Fruit fly (Drosophila melanogaster) whole organism, embryonic: ENCODE measurements around the gene CG13075.
A peak's percentile ranks its signal among the peaks of the same experiment; 100 is the strongest.

Experiments used
- CG10209 ChIP-seq: fragments of 200-800 bp; sonication (Bioruptor generic); optimal IDR thresholded peaks from 3 replicates; lab custom pipeline; 2017; ENCODE audit warnings: missing biosample characterization, mild to moderate bottlenecking, missing genetic modification characterization, missing genetic modification reagents
- CG10462 ChIP-seq: fragments of 200-800 bp; sonication (Bioruptor generic); optimal IDR thresholded peaks from 2 replicates; lab custom pipeline; 2016; ENCODE audit warnings: missing biosample characterization, missing genetic modification characterization
- CG11560 ChIP-seq: fragments of 200-800 bp; sonication (Bioruptor generic); IDR thresholded peaks from 3 replicates; pipeline ENCODE4 v1.3.6; 2022; ENCODE audit warnings: missing biosample characterization, missing genetic modification characterization
- CG11723 ChIP-seq: fragments of 200-800 bp; sonication (Bioruptor generic); optimal IDR thresholded peaks from 2 replicates; lab custom pipeline; 2017; ENCODE audit warnings: missing biosample characterization, mild to moderate bottlenecking, missing genetic modification characterization
- CG12659 ChIP-seq: fragments of 200-800 bp; sonication (Bioruptor generic); optimal IDR thresholded peaks from 3 replicates; lab custom pipeline; 2017; ENCODE audit warnings: mild to moderate bottlenecking, missing biosample characterization, missing genetic modification reagents, missing genetic modification characterization
- CG14441 ChIP-seq: fragments of 200-800 bp; sonication (Bioruptor generic); IDR thresholded peaks from 2 replicates; pipeline ENCODE4 v1.3.6; 2022; ENCODE audit warnings: missing biosample characterization, missing genetic modification characterization
- CG17359 ChIP-seq: fragments of 200-800 bp; sonication (Bioruptor generic); optimal IDR thresholded peaks from 3 replicates; lab custom pipeline; 2018; ENCODE audit warnings: missing biosample characterization, mild to moderate bottlenecking, missing genetic modification characterization, moderate library complexity
- CG17385 ChIP-seq: fragments of 200-800 bp; sonication (Bioruptor generic); optimal IDR thresholded peaks from 3 replicates; lab custom pipeline; 2018; ENCODE audit warnings: missing biosample characterization, mild to moderate bottlenecking, missing genetic modification characterization
- CG3065 ChIP-seq: fragments of 200-800 bp; sonication (Bioruptor generic); optimal IDR thresholded peaks from 2 replicates; lab custom pipeline; 2016; ENCODE audit warnings: missing biosample characterization, missing genetic modification characterization
- CG3838 ChIP-seq: fragments of 200-800 bp; sonication (Bioruptor generic); optimal IDR thresholded peaks from 3 replicates; lab custom pipeline; 2016; ENCODE audit warnings: missing biosample characterization, missing genetic modification characterization
- CG3847 ChIP-seq: fragments of 200-800 bp; sonication (Bioruptor generic); IDR thresholded peaks from 2 replicates; pipeline ENCODE4 v1.3.6; 2022; ENCODE audit warnings: missing biosample characterization, missing genetic modification characterization
- CG4282 ChIP-seq: fragments of 200-800 bp; sonication (Bioruptor generic); optimal IDR thresholded peaks from 2 replicates; lab custom pipeline; 2016; ENCODE audit warnings: missing biosample characterization, missing genetic modification characterization
- CG4854 ChIP-seq: fragments of 200-800 bp; sonication (Bioruptor generic); optimal IDR thresholded peaks from 2 replicates; lab custom pipeline; 2016; ENCODE audit warnings: missing biosample characterization, missing genetic modification characterization, inconsistent platforms
- CG6272 ChIP-seq: fragments of 200-800 bp; sonication (Bioruptor generic); IDR thresholded peaks from 2 replicates; pipeline ENCODE4 v1.3.6; 2022; ENCODE audit warnings: missing biosample characterization, missing genetic modification characterization
- CG7372 ChIP-seq: fragments of 200-800 bp; sonication (Bioruptor generic); IDR thresholded peaks from 2 replicates; pipeline ENCODE4 v1.3.6; 2022; ENCODE audit warnings: missing biosample characterization, missing genetic modification characterization
- CG8765 ChIP-seq: fragments of 200-800 bp; sonication (Bioruptor generic); IDR thresholded peaks from 2 replicates; pipeline ENCODE4 v1.3.6; 2022; ENCODE audit warnings: missing biosample characterization, missing genetic modification characterization
- CG9215 ChIP-seq: fragments of 200-800 bp; sonication (Bioruptor generic); IDR thresholded peaks from 2 replicates; pipeline ENCODE4 v1.3.6; 2022; ENCODE audit warnings: missing biosample characterization, missing genetic modification characterization
- CkIIα-i1 ChIP-seq: fragments of 200-800 bp; sonication (Bioruptor generic); IDR thresholded peaks from 2 replicates; pipeline ENCODE4 v1.3.6; 2022; ENCODE audit warnings: missing biosample characterization, missing genetic modification characterization
- Dbx ChIP-seq: fragments of 200-800 bp; sonication (Bioruptor generic); IDR thresholded peaks from 3 replicates; pipeline ENCODE4 v1.3.6; 2022; ENCODE audit warnings: missing biosample characterization, missing genetic modification characterization
- Lim3 ChIP-seq: fragments of 200-800 bp; sonication (Bioruptor generic); IDR thresholded peaks from 2 replicates; pipeline ENCODE4 v1.3.6; 2022; ENCODE audit warnings: missing biosample characterization, missing genetic modification characterization
- Med ChIP-seq: fragments of 200-800 bp; sonication (Bioruptor generic); peaks from one replicate; lab custom pipeline; 2016; ENCODE audit warnings: missing biosample characterization, missing genetic modification characterization, mild to moderate bottlenecking, inconsistent platforms, moderate library complexity
- Oli ChIP-seq: fragments of 200-800 bp; sonication (Bioruptor generic); optimal IDR thresholded peaks from 2 replicates; lab custom pipeline; 2018; ENCODE audit warnings: missing biosample characterization, mild to moderate bottlenecking, missing genetic modification characterization, moderate library complexity
- Opbp ChIP-seq: fragments of 200-800 bp; sonication (Bioruptor generic); IDR thresholded peaks from 3 replicates; pipeline ENCODE4 v1.3.6; 2022; ENCODE audit warnings: missing biosample characterization, missing genetic modification characterization; ENCODE audit not compliant: partially characterized antibody
- Taf1 ChIP-seq: fragments of 200-800 bp; sonication (Bioruptor generic); IDR thresholded peaks from 2 replicates; pipeline ENCODE4 v1.3.6; 2022; ENCODE audit warnings: missing biosample characterization, missing genetic modification characterization
- abd-A ChIP-seq: fragments of 200-800 bp; sonication (Bioruptor generic); optimal IDR thresholded peaks from 3 replicates; lab custom pipeline; 2019; ENCODE audit warnings: missing biosample characterization, mild to moderate bottlenecking, missing genetic modification characterization, moderate library complexity
- bab2 ChIP-seq: fragments of 200-800 bp; sonication (Bioruptor generic); optimal IDR thresholded peaks from 2 replicates; lab custom pipeline; 2016; ENCODE audit warnings: missing biosample characterization, missing genetic modification characterization
- br ChIP-seq: fragments of >200 bp; optimal IDR thresholded peaks from 2 replicates; lab custom pipeline; 2017
- cg ChIP-seq: fragments of 200-800 bp; sonication (Bioruptor generic); optimal IDR thresholded peaks from 3 replicates; lab custom pipeline; 2019; ENCODE audit warnings: missing biosample characterization, mild to moderate bottlenecking, missing genetic modification characterization, moderate library complexity
- chif ChIP-seq, 2 experiments: fragments of 200-800 bp; sonication (Bioruptor generic); optimal IDR thresholded peaks; 3 replicates each; lab custom pipeline; 2016; ENCODE audit warnings: missing biosample characterization in 2 of 2, missing genetic modification characterization in 2 of 2
- chm ChIP-seq: fragments of 200-800 bp; sonication (Bioruptor generic); IDR thresholded peaks from 2 replicates; pipeline ENCODE4 v1.3.6; 2022; ENCODE audit warnings: missing biosample characterization, missing genetic modification characterization
- ci ChIP-seq: fragments of 200-800 bp; sonication (Bioruptor generic); IDR thresholded peaks from 3 replicates; pipeline ENCODE4 v1.3.6; 2022; ENCODE audit warnings: missing biosample characterization, missing genetic modification characterization
- dmrt99B ChIP-seq: fragments of 200-800 bp; sonication (Bioruptor generic); optimal IDR thresholded peaks from 2 replicates; lab custom pipeline; 2018; ENCODE audit warnings: missing biosample characterization, mild to moderate bottlenecking, missing genetic modification characterization, moderate library complexity
- eve ChIP-seq, 2 experiments: fragments of >200 bp; optimal IDR thresholded peaks; 2 replicates each; lab custom pipeline; 2017; ENCODE audit warnings: missing biosample characterization in 2 of 2, missing genetic modification characterization in 2 of 2
- ewg ChIP-seq: fragments of 200-800 bp; sonication (Bioruptor generic); optimal IDR thresholded peaks from 3 replicates; lab custom pipeline; 2017; ENCODE audit warnings: mild to moderate bottlenecking, missing biosample characterization, missing genetic modification reagents, missing genetic modification characterization
- fd3F ChIP-seq: fragments of 200-800 bp; sonication (Bioruptor generic); optimal IDR thresholded peaks from 2 replicates; lab custom pipeline; 2018; ENCODE audit warnings: missing biosample characterization, mild to moderate bottlenecking, missing genetic modification characterization, moderate library complexity
- fd96Cb ChIP-seq: fragments of 200-800 bp; sonication (Bioruptor generic); optimal IDR thresholded peaks from 2 replicates; lab custom pipeline; 2018; ENCODE audit warnings: missing biosample characterization, mild to moderate bottlenecking, missing genetic modification characterization, moderate library complexity
- gro ChIP-seq: fragments of 200-800 bp; sonication (Bioruptor generic); optimal IDR thresholded peaks from 2 replicates; lab custom pipeline; 2016; ENCODE audit warnings: missing biosample characterization, missing genetic modification characterization
- gsb ChIP-seq: fragments of 200-800 bp; sonication (Bioruptor generic); IDR thresholded peaks from 2 replicates; pipeline ENCODE4 v1.3.6; 2022; ENCODE audit warnings: missing biosample characterization, missing genetic modification characterization
- hbn ChIP-seq: fragments of 200-800 bp; sonication (Bioruptor generic); IDR thresholded peaks from 2 replicates; pipeline ENCODE4 v1.3.6; 2022; ENCODE audit warnings: missing biosample characterization, missing genetic modification characterization; ENCODE audit not compliant: partially characterized antibody
- lab ChIP-seq: fragments of 200-800 bp; sonication (Bioruptor generic); optimal IDR thresholded peaks from 3 replicates; lab custom pipeline; 2017; ENCODE audit warnings: missing biosample characterization, missing genetic modification characterization, mild to moderate bottlenecking, moderate library complexity, missing genetic modification reagents
- lbe ChIP-seq: fragments of 200-800 bp; sonication (Bioruptor generic); optimal IDR thresholded peaks from 2 replicates; lab custom pipeline; 2016; ENCODE audit warnings: missing biosample characterization, mild to moderate bottlenecking, missing genetic modification characterization
- mirr ChIP-seq: fragments of 200-800 bp; sonication (Bioruptor generic); optimal IDR thresholded peaks from 3 replicates; lab custom pipeline; 2018; ENCODE audit warnings: missing biosample characterization, mild to moderate bottlenecking, missing genetic modification characterization
- nom ChIP-seq: fragments of 200-800 bp; sonication (Bioruptor generic); optimal IDR thresholded peaks from 2 replicates; lab custom pipeline; 2017; ENCODE audit warnings: missing biosample characterization, missing genetic modification characterization, mild to moderate bottlenecking, moderate library complexity, missing genetic modification reagents
- pnt ChIP-seq: fragments of 200-800 bp; sonication (Bioruptor generic); optimal IDR thresholded peaks from 3 replicates; lab custom pipeline; 2016; ENCODE audit warnings: missing biosample characterization, missing genetic modification characterization
- pum ChIP-seq: fragments of 200-800 bp; sonication (Bioruptor generic); optimal IDR thresholded peaks from 2 replicates; lab custom pipeline; 2016; ENCODE audit warnings: missing biosample characterization, missing genetic modification characterization
- pzg ChIP-seq: fragments of 200-800 bp; sonication (Bioruptor generic); optimal IDR thresholded peaks from 3 replicates; lab custom pipeline; 2018; ENCODE audit warnings: missing biosample characterization, mild to moderate bottlenecking, missing genetic modification characterization, moderate library complexity
- sna ChIP-seq: fragments of 200-800 bp; sonication (Bioruptor generic); IDR thresholded peaks from 2 replicates; pipeline ENCODE4 v1.3.6; 2022; ENCODE audit warnings: missing biosample characterization, missing genetic modification characterization; ENCODE audit not compliant: partially characterized antibody
- sqz ChIP-seq: fragments of 200-800 bp; sonication (Bioruptor generic); optimal IDR thresholded peaks from 3 replicates; lab custom pipeline; 2018; ENCODE audit warnings: missing biosample characterization, mild to moderate bottlenecking, missing genetic modification characterization
- sug ChIP-seq: fragments of 200-800 bp; optimal IDR thresholded peaks from 2 replicates; lab custom pipeline; 2019; ENCODE audit warnings: missing biosample characterization, mild to moderate bottlenecking, missing genetic modification characterization, moderate library complexity
- tna ChIP-seq: fragments of 200-800 bp; sonication (Bioruptor generic); IDR thresholded peaks from 2 replicates; pipeline ENCODE4 v1.3.6; 2022; ENCODE audit warnings: missing biosample characterization, missing genetic modification characterization; ENCODE audit not compliant: partially characterized antibody

Gene CG13075

DNA sequence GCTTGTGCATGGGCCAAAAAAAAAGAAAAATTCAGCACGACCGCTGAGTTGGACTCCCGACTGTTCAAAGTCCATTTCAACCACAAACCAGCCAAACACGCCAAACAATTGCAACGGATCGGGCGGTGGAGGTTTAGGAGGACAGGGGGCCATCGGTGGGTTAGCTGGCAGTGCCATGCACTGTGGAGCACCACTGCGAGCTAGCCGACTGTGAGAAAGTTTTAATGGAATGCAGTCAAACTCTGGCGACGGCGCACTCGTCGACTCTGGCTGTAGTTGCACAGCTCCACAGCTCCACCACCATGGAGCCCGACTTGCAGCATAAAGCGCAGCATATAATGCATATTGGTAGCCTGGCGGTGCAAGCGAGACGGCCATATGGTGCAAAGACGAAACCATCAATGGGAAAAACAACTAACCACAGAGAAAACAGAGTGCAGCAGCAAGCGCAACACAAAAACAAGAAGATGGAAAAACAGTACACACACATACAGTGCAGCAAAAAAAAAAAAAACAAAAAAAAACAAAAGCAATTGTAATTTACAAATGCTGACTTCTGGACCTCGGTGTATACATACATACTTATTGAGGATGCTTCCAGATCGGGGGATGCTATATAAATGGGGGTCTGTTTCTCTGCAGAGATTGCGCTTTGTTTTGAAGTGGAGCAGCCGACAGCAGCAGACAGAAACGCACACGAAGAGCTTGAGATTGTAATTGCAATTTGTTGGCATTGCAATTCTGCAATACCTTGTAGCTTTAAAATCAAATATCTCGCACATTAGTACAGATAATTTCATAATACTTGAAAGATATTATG is 42.3 kb upstream of the CG13075 start (continued):
- TF ChIP-seq CG11560 (tag; lab: Robert Waterston, UW), result no peak
- no peak for TF ChIP-seq gsb (GFP tag; lab: Robert Waterston, UW)
- no peak for TF ChIP-seq CG17385 (GFP tag; lab: Kevin White, UChicago)
- TF ChIP-seq CG12659 (GFP tag; lab: Kevin White, UChicago), result no peak
- TF ChIP-seq chm, result peak; percentile 13; the same call in 1 of the 2 replicates
- no peak for TF ChIP-seq mirr (GFP tag; lab: Kevin White, UChicago)
- no peak for TF ChIP-seq pnt
- TF ChIP-seq fd96Cb (tag; lab: Kevin White, UChicago), result no peak
- TF ChIP-seq ewg, result no peak
- TF ChIP-seq Med (GFP tag; lab: Kevin White, UChicago), result peak; percentile 20
- TF ChIP-seq fd3F (GFP tag; lab: Kevin White, UChicago), result no peak
- no peak for TF ChIP-seq sqz
- no peak for TF ChIP-seq CG11723 (GFP tag; lab: Kevin White, UChicago)
- no peak for TF ChIP-seq CG14441 (GFP tag; lab: Robert Waterston, UW)
- no peak for TF ChIP-seq gro (GFP tag; lab: Kevin White, UChicago)
- TF ChIP-seq CG8765 (GFP tag; lab: Robert Waterston, UW), result no peak
- TF ChIP-seq abd-A (tag; lab: Kevin White, UChicago), result no peak
- 0 out of 3 replicates have a peak, but pooled peaks have one; percentile 44 for TF ChIP-seq ci (GFP tag; lab: Robert Waterston, UW)
- TF ChIP-seq CG7372, result no peak
- no peak for TF ChIP-seq sug (tag; lab: Kevin White, UChicago)
- TF ChIP-seq CG4854 (GFP tag; lab: Kevin White, UChicago), result no peak
- TF ChIP-seq chif (GFP tag; optimal IDR thresholded peaks at IDR 0.05; lab: Kevin White, UChicago), result no peak
- no peak for TF ChIP-seq Lim3 (GFP tag; lab: Robert Waterston, UW)
- no peak for TF ChIP-seq lbe (GFP tag; lab: Kevin White, UChicago)
- TF ChIP-seq pum (GFP tag; lab: Kevin White, UChicago), result no peak
- TF ChIP-seq CkIIα-i1 (GFP tag; lab: Robert Waterston, UW), result no peak
- no peak for TF ChIP-seq CG9215 (GFP tag; lab: Robert Waterston, UW)
- no peak for TF ChIP-seq Taf1 (GFP tag; lab: Robert Waterston, UW)
- no peak for TF ChIP-seq sna (GFP tag; lab: Robert Waterston, UW)
- TF ChIP-seq lab (GFP tag; lab: Kevin White, UChicago), result no peak
- TF ChIP-seq dmrt99B (tag; lab: Kevin White, UChicago), result no peak
- no peak for TF ChIP-seq CG3847
- no peak for TF ChIP-seq CG3065 (GFP tag; lab: Kevin White, UChicago)
- no peak for TF ChIP-seq CG3838
- TF ChIP-seq Oli, result no peak
- TF ChIP-seq br (lab: Kevin White, UChicago), result no peak
- TF ChIP-seq Dbx (GFP tag; lab: Robert Waterston, UW), result peak; percentile 7; the same call in 1 of the 3 replicates
- peak in 1 of 2 experiments; percentile 42 for TF ChIP-seq eve (GFP tag; optimal IDR thresholded peaks at IDR 0.05; lab: Kevin White, UChicago)
- TF ChIP-seq CG6272, result peak; percentile 30; the same call in 1 of the 2 replicates
- peak; percentile 24 for TF ChIP-seq cg (GFP tag; lab: Kevin White, UChicago)
- no peak for TF ChIP-seq bab2 (GFP tag; lab: Kevin White, UChicago)
- no peak for TF ChIP-seq hbn (GFP tag; lab: Robert Waterston, UW)
- TF ChIP-seq CG10209, result no peak
- no peak for TF ChIP-seq CG17359 (tag; lab: Kevin White, UChicago)
- no peak for TF ChIP-seq CG4282 (GFP tag; lab: Kevin White, UChicago)
- TF ChIP-seq tna, result no peak
- TF ChIP-seq pzg, result no peak
- 0 out of 3 replicates have a peak, but pooled peaks have one; percentile 27 for TF ChIP-seq Opbp (GFP tag; lab: Robert Waterston, UW)
- TF ChIP-seq nom (GFP tag; lab: Kevin White, UChicago), result peak; percentile 97
- no peak for TF ChIP-seq CG10462 (GFP tag; lab: Kevin White, UChicago)
